Fruit fly (Drosophila melanogaster): ENCODE measurements around the gene BBS8.

Gene BBS8

DNA sequence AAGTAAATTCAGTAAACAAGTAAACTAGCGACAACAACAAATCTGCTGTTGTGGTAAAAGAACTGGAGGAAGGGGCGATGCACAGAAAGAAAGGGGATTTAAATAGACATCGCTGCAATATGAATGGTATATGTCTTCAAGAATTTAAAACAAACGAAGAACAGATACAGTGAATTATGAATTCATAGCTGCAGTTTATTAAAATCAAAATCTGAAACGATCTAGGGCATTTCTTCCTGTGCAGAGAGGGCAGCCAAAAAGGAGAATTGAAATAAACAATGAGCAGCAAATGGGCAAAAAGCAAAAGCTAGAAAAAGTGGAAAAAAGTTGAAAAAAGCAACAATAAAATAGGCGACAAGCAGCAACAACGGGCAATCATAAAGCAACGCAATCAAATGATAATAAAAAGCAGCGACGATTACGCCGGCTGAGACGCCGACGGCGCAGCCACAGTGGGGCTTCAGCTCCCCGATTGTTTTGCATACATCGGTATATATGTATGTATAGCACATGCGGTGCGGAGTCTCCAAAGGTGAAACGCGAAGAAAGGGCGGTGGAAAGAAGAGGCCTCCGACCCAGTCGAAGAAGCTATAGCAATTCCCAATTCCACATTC lies 46.2 kb downstream of the BBS8 start (continued):
- peak; percentile 82 for TF ChIP-seq CG18599 (GFP tag; optimal IDR thresholded peaks at IDR 0.05)
- peak; percentile 81 for TF ChIP-seq ranshi (GFP tag; IDR thresholded peaks at IDR 0.05)
- TF ChIP-seq peb (GFP tag; IDR thresholded peaks at IDR 0.05): 0 out of 2 replicates have a peak, but pooled peaks have one; percentile 28
- TF ChIP-seq CG11696 (GFP tag; IDR thresholded peaks at IDR 0.05): peak; percentile 60
- no peak for TF ChIP-seq CG15696 (tag; optimal IDR thresholded peaks at IDR 0.05)
- peak; percentile 50 for TF ChIP-seq caup (GFP tag; optimal IDR thresholded peaks at IDR 0.05; ENCODE audit: severe bottlenecking)
- no peak for TF ChIP-seq ato (GFP tag; IDR thresholded peaks at IDR 0.05; ENCODE audit: partially characterized antibody)
- TF ChIP-seq dysf (GFP tag; IDR thresholded peaks at IDR 0.05): peak; percentile 82
- TF ChIP-seq Scr (GFP tag; IDR thresholded peaks at IDR 0.05; ENCODE audit: partially characterized antibody): no peak
- TF ChIP-seq CG11247 (GFP tag; IDR thresholded peaks at IDR 0.05): no peak
- TF ChIP-seq fu2 (GFP tag; optimal IDR thresholded peaks at IDR 0.05): peak; percentile 73
- TF ChIP-seq CG10321 (GFP tag; IDR thresholded peaks at IDR 0.05): peak; percentile 53; the same call in 1 of the 2 replicates
- TF ChIP-seq Mad (GFP tag; optimal IDR thresholded peaks at IDR 0.05): peak; percentile 27
- TF ChIP-seq CG17361 (GFP tag; IDR thresholded peaks at IDR 0.05): peak; percentile 73
- TF ChIP-seq CG12769 (tag; optimal IDR thresholded peaks at IDR 0.05): peak; percentile 65
- peak; percentile 52 for TF ChIP-seq CG9727 (GFP tag; optimal IDR thresholded peaks at IDR 0.05)
- TF ChIP-seq CG4820 (GFP tag; optimal IDR thresholded peaks at IDR 0.05): peak; percentile 55
- peak in 1 of 2 experiments; percentile 65 for TF ChIP-seq Eip74EF (GFP tag; optimal IDR thresholded peaks at IDR 0.05)
- peak; percentile 33 for TF ChIP-seq CG12744 (GFP tag; optimal IDR thresholded peaks at IDR 0.05)
- peak; percentile 73 for TF ChIP-seq pho (GFP tag; optimal IDR thresholded peaks at IDR 0.05)
- peak; percentile 79 for TF ChIP-seq CG17829 (tag; optimal IDR thresholded peaks at IDR 0.05)
- TF ChIP-seq tap (tag; optimal IDR thresholded peaks at IDR 0.05): peak; percentile 56
- peak; percentile 45 for TF ChIP-seq sqz (GFP tag; optimal IDR thresholded peaks at IDR 0.05)
- TF ChIP-seq CG31388 (GFP tag; optimal IDR thresholded peaks at IDR 0.05): no peak
- TF ChIP-seq fd64A (GFP tag; optimal IDR thresholded peaks at IDR 0.05): peak; percentile 50
- 0 out of 3 replicates have a peak, but pooled peaks have one; percentile 43 for TF ChIP-seq CG11560 (tag; IDR thresholded peaks at IDR 0.05)
- no peak for TF ChIP-seq E2f2 (GFP tag; IDR thresholded peaks at IDR 0.05)
- peak; percentile 56 for TF ChIP-seq cwo (GFP tag; optimal IDR thresholded peaks at IDR 0.05)
- TF ChIP-seq dmrt99B (tag; optimal IDR thresholded peaks at IDR 0.05): peak; percentile 86
- TF ChIP-seq CG9437 (GFP tag; optimal IDR thresholded peaks at IDR 0.05): peak; percentile 58
- no peak for TF ChIP-seq Kr (GFP tag; optimal IDR thresholded peaks at IDR 0.05)
- no peak for TF ChIP-seq dan (GFP tag; IDR thresholded peaks at IDR 0.05)
- TF ChIP-seq CG9609 (GFP tag; optimal IDR thresholded peaks at IDR 0.05): peak; percentile 64
- TF ChIP-seq onecut (GFP tag; IDR thresholded peaks at IDR 0.05): peak; percentile 58
- peak; percentile 76 for TF ChIP-seq zfh2 (GFP tag; optimal IDR thresholded peaks at IDR 0.05)
- no peak for TF ChIP-seq CG6791 (GFP tag; IDR thresholded peaks at IDR 0.05; ENCODE audit: partially characterized antibody)
- TF ChIP-seq CG30020 (tag; optimal IDR thresholded peaks at IDR 0.05): no peak
- peak; percentile 74 for TF ChIP-seq Dip3 (GFP tag; optimal IDR thresholded peaks at IDR 0.05)
- peak; percentile 76 for TF ChIP-seq Ssrp (tag; optimal IDR thresholded peaks at IDR 0.05)
- no peak for TF ChIP-seq CG10959 (GFP tag; IDR thresholded peaks at IDR 0.05)
- TF ChIP-seq ssp (GFP tag; IDR thresholded peaks at IDR 0.05): peak; percentile 46; the same call in 1 of the 2 replicates
- peak; percentile 79 for TF ChIP-seq NfI (GFP tag; optimal IDR thresholded peaks at IDR 0.05)
- peak; percentile 14 for TF ChIP-seq gcm2 (GFP tag; optimal IDR thresholded peaks at IDR 0.05)
- TF ChIP-seq Usf (GFP tag; optimal IDR thresholded peaks at IDR 0.05): no peak
- peak; percentile 69 for TF ChIP-seq her (GFP tag; optimal IDR thresholded peaks at IDR 0.05)
- TF ChIP-seq Oaz (GFP tag; IDR thresholded peaks at IDR 0.05): peak; percentile 43
- TF ChIP-seq CG11723 (GFP tag; optimal IDR thresholded peaks at IDR 0.05): peak; percentile 59
- TF ChIP-seq CG2678 (tag; optimal IDR thresholded peaks at IDR 0.05): peak; percentile 83
- TF ChIP-seq nau (GFP tag; optimal IDR thresholded peaks at IDR 0.05): no peak
